2 worm cellular contexts compared by ENCODE assay signal in genomic region chrIII:6958674-6959241, ce11.
TF ChIP-seq lines count a peak whose summit lies in the region.

No protein-coding gene starts in this region.

TF ChIP-seq in whole organism, L4 larva, 104 proteins besides CTCF, POLR2A, EP300 and RAD21 (continued from another document):
- no peak for TF ChIP-seq hlh-30 (tag; optimal IDR thresholded peaks at IDR 0.05; lab: Kevin White, UChicago; ENCODE audit: insufficient read depth)
- no peak for TF ChIP-seq ztf-7 (tag; optimal IDR thresholded peaks at IDR 0.05; lab: Kevin White, UChicago)
- TF ChIP-seq arid-1 (GFP tag; conservative IDR thresholded peaks at IDR 0.05; lab: Robert Waterston, UW): peak; percentile 37; the same call in 1 of the 2 replicates
- TF ChIP-seq F49E8.2 (tag; optimal IDR thresholded peaks at IDR 0.05; lab: Kevin White, UChicago; ENCODE audit: borderline replicate concordance): peak; percentile 43
- no peak for TF ChIP-seq ztf-11 (tag; optimal IDR thresholded peaks at IDR 0.05; lab: Kevin White, UChicago)
- TF ChIP-seq egl-43 (GFP tag; IDR thresholded peaks at IDR 0.05; lab: Robert Waterston, UW): no peak
- no peak for TF ChIP-seq unc-130 (GFP tag; optimal IDR thresholded peaks at IDR 0.05; lab: Kevin White, UChicago)
- peak in 1 of 2 experiments; percentile 1 for TF ChIP-seq lsy-2 (tag; optimal IDR thresholded peaks at IDR 0.05; lab: Kevin White, UChicago)

TF ChIP-seq in whole organism, young adult, 124 proteins besides CTCF, POLR2A, EP300 and RAD21 (continued from another document):
- TF ChIP-seq snpc-1.1 (tag; optimal IDR thresholded peaks at IDR 0.05; lab: Kevin White, UChicago; ENCODE audit: insufficient read depth): no peak
- TF ChIP-seq hrde-1 (tag; optimal IDR thresholded peaks at IDR 0.05; lab: Kevin White, UChicago; ENCODE audit: borderline replicate concordance): peak; percentile 54
- TF ChIP-seq F23B12.7 (tag; optimal IDR thresholded peaks at IDR 0.05; lab: Kevin White, UChicago; ENCODE audit: insufficient read depth): no peak
- no peak for TF ChIP-seq mel-28 (tag; optimal IDR thresholded peaks at IDR 0.05; lab: Kevin White, UChicago; ENCODE audit: borderline replicate concordance)
- peak; percentile 62; the same call in 1 of the 2 replicates for TF ChIP-seq Y79H2A.3 (GFP tag; conservative IDR thresholded peaks at IDR 0.05; lab: Robert Waterston, UW)
- TF ChIP-seq ztf-6 (GFP tag; IDR thresholded peaks at IDR 0.05; lab: Robert Waterston, UW): no peak
- TF ChIP-seq athp-1 (tag; optimal IDR thresholded peaks at IDR 0.05; lab: Kevin White, UChicago): peak; percentile 71
- peak; percentile 5 for TF ChIP-seq repo-1 (tag; optimal IDR thresholded peaks at IDR 0.05; lab: Kevin White, UChicago)
- no peak for TF ChIP-seq nhr-179 (tag; optimal IDR thresholded peaks at IDR 0.05; lab: Kevin White, UChicago)
- no peak for TF ChIP-seq lag-1 (GFP tag; IDR thresholded peaks at IDR 0.05; lab: Robert Waterston, UW)
- TF ChIP-seq cebp-1 (GFP tag; IDR thresholded peaks at IDR 0.05; lab: Robert Waterston, UW): no peak
- TF ChIP-seq cebp-1 (tag; optimal IDR thresholded peaks at IDR 0.05; lab: Kevin White, UChicago): no peak
- no peak for TF ChIP-seq D2030.7 (GFP tag; IDR thresholded peaks at IDR 0.05; lab: Robert Waterston, UW)
- TF ChIP-seq mcd-1 (GFP tag; IDR thresholded peaks at IDR 0.05; lab: Robert Waterston, UW): no peak
- TF ChIP-seq hmg-1.2 (GFP tag; IDR thresholded peaks at IDR 0.05; lab: Robert Waterston, UW): no peak; the same call in none of the 2 replicates
- peak; percentile 18 for TF ChIP-seq dpl-1 (GFP tag; optimal IDR thresholded peaks at IDR 0.05; lab: Kevin White, UChicago)
- no peak for TF ChIP-seq let-526 (GFP tag; IDR thresholded peaks at IDR 0.05; lab: Robert Waterston, UW)
- no peak for TF ChIP-seq C06A6.2 (GFP tag; conservative IDR thresholded peaks at IDR 0.05; lab: Robert Waterston, UW)
- TF ChIP-seq lin-26 (GFP tag; IDR thresholded peaks at IDR 0.05; lab: Robert Waterston, UW): no peak
- TF ChIP-seq ccch-3 (GFP tag; optimal IDR thresholded peaks at IDR 0.05; lab: Kevin White, UChicago): no peak
- no peak for TF ChIP-seq chd-7 (tag; optimal IDR thresholded peaks at IDR 0.05; lab: Kevin White, UChicago)
- no peak for TF ChIP-seq nfya-1 (tag; optimal IDR thresholded peaks at IDR 0.05; lab: Kevin White, UChicago; ENCODE audit: borderline replicate concordance, insufficient read depth)
- peak; percentile 11 for TF ChIP-seq xnd-1 (tag; optimal IDR thresholded peaks at IDR 0.05; lab: Kevin White, UChicago)
- TF ChIP-seq ztf-22 (GFP tag; optimal IDR thresholded peaks at IDR 0.05; lab: Kevin White, UChicago): no peak
- TF ChIP-seq efl-1 (GFP tag; optimal IDR thresholded peaks at IDR 0.05; lab: Kevin White, UChicago): peak; percentile 64
- peak; percentile 76 for TF ChIP-seq madf-6 (GFP tag; IDR thresholded peaks at IDR 0.05; lab: Robert Waterston, UW)
- 0 out of 2 replicates have a peak, but pooled peaks have one; percentile 46 for TF ChIP-seq Y56A3A.18 (GFP tag; IDR thresholded peaks at IDR 0.05; lab: Robert Waterston, UW)
- no peak for TF ChIP-seq tbp1 (GFP tag; optimal IDR thresholded peaks at IDR 0.05; lab: Kevin White, UChicago)
- TF ChIP-seq tlf-1 (GFP tag; optimal IDR thresholded peaks at IDR 0.05; lab: Kevin White, UChicago): no peak
- no peak for TF ChIP-seq aptf-2 (GFP tag; conservative IDR thresholded peaks at IDR 0.05; lab: Robert Waterston, UW)
- no peak for TF ChIP-seq ZK185.1 (tag; optimal IDR thresholded peaks at IDR 0.05; lab: Kevin White, UChicago; ENCODE audit: poor library complexity, severe bottlenecking)
- no peak for TF ChIP-seq ceh-79 (tag; optimal IDR thresholded peaks at IDR 0.05; lab: Kevin White, UChicago)
- TF ChIP-seq nhr-90 (tag; optimal IDR thresholded peaks at IDR 0.05; lab: Kevin White, UChicago): no peak
- TF ChIP-seq F55B11.4 (tag; optimal IDR thresholded peaks at IDR 0.05; lab: Kevin White, UChicago; ENCODE audit: borderline replicate concordance, insufficient read depth): no peak
- TF ChIP-seq Y95B8A.8 (GFP tag; IDR thresholded peaks at IDR 0.05; lab: Robert Waterston, UW): peak; percentile 12; the same call in 1 of the 2 replicates
- TF ChIP-seq nhr-80 (tag; optimal IDR thresholded peaks at IDR 0.05; lab: Kevin White, UChicago): no peak
- no peak for TF ChIP-seq lin-40 (tag; optimal IDR thresholded peaks at IDR 0.05; lab: Kevin White, UChicago)
- TF ChIP-seq nfya-2 (GFP tag; IDR thresholded peaks at IDR 0.05; lab: Robert Waterston, UW): no peak
- TF ChIP-seq zim-3 (tag; optimal IDR thresholded peaks at IDR 0.05; lab: Kevin White, UChicago): no peak
- no peak for TF ChIP-seq nhr-120 (GFP tag; IDR thresholded peaks at IDR 0.05; lab: Robert Waterston, UW)
- TF ChIP-seq T26A5.8 (tag; optimal IDR thresholded peaks at IDR 0.05; lab: Kevin White, UChicago): no peak
- TF ChIP-seq ama-1 (optimal IDR thresholded peaks at IDR 0.05; lab: Kevin White, UChicago): no peak
- TF ChIP-seq ama-1 (GFP tag; optimal IDR thresholded peaks at IDR 0.05; lab: Kevin White, UChicago): peak in 1 of 2 experiments; percentile 75
- no peak for TF ChIP-seq hlh-12 (tag; optimal IDR thresholded peaks at IDR 0.05; lab: Kevin White, UChicago)
- no peak for TF ChIP-seq mes-4 (tag; optimal IDR thresholded peaks at IDR 0.05; lab: Kevin White, UChicago)
- TF ChIP-seq F33H1.4 (GFP tag; IDR thresholded peaks at IDR 0.05; lab: Robert Waterston, UW): peak; percentile 61
- TF ChIP-seq ztf-25 (GFP tag; IDR thresholded peaks at IDR 0.05; lab: Robert Waterston, UW): no peak
- 0 out of 2 replicates have a peak, but pooled peaks have one; percentile 13 for TF ChIP-seq F39B2.1 (GFP tag; IDR thresholded peaks at IDR 0.05; lab: Robert Waterston, UW)
- TF ChIP-seq F52B5.7 (tag; optimal IDR thresholded peaks at IDR 0.05; lab: Kevin White, UChicago): no peak
- no peak for TF ChIP-seq B0019.2 (GFP tag; conservative IDR thresholded peaks at IDR 0.05; lab: Robert Waterston, UW)
- TF ChIP-seq lin-35 (GFP tag; optimal IDR thresholded peaks at IDR 0.05; lab: Kevin White, UChicago): peak in 1 of 3 experiments; percentile 38
- no peak for TF ChIP-seq C17E4.6 (GFP tag; IDR thresholded peaks at IDR 0.05; lab: Robert Waterston, UW)
- TF ChIP-seq tbx-9 (tag; optimal IDR thresholded peaks at IDR 0.05; lab: Kevin White, UChicago; ENCODE audit: borderline replicate concordance): no peak
- TF ChIP-seq T07F8.4 (tag; optimal IDR thresholded peaks at IDR 0.05; lab: Kevin White, UChicago): no peak
- TF ChIP-seq egrh-3 (GFP tag; IDR thresholded peaks at IDR 0.05; lab: Robert Waterston, UW): no peak
- TF ChIP-seq rpc-1 (optimal IDR thresholded peaks at IDR 0.05; lab: Kevin White, UChicago): no peak
- TF ChIP-seq rpc-1 (tag; optimal IDR thresholded peaks at IDR 0.05; lab: Kevin White, UChicago): no peak
- no peak for TF ChIP-seq attf-6 (GFP tag; IDR thresholded peaks at IDR 0.05; lab: Robert Waterston, UW)
- no peak for TF ChIP-seq F37B4.10 (GFP tag; IDR thresholded peaks at IDR 0.05; lab: Robert Waterston, UW)
- no peak for TF ChIP-seq snpc-4 (GFP tag; optimal IDR thresholded peaks at IDR 0.05; lab: Kevin White, UChicago)
- TF ChIP-seq snpc-4 (tag; optimal IDR thresholded peaks at IDR 0.05; lab: Kevin White, UChicago): no peak
- TF ChIP-seq lir-1 (GFP tag; conservative IDR thresholded peaks at IDR 0.05; lab: Robert Waterston, UW): no peak
- TF ChIP-seq rcor-1 (GFP tag; IDR thresholded peaks at IDR 0.05; lab: Robert Waterston, UW): no peak
- TF ChIP-seq Y53G8AR.9 (GFP tag; conservative IDR thresholded peaks at IDR 0.05; lab: Robert Waterston, UW): 0 out of 2 replicates have a peak, but pooled peaks have one; percentile 22
- no peak for TF ChIP-seq pha-4 (tag; optimal IDR thresholded peaks at IDR 0.05; lab: Kevin White, UChicago)
- TF ChIP-seq lsl-1 (GFP tag; optimal IDR thresholded peaks at IDR 0.05; lab: Kevin White, UChicago): peak; percentile 72
- TF ChIP-seq snpc-3.4 (tag; optimal IDR thresholded peaks at IDR 0.05; lab: Kevin White, UChicago): peak; percentile 52
- no peak for TF ChIP-seq F10E7.11 (tag; optimal IDR thresholded peaks at IDR 0.05; lab: Kevin White, UChicago)
- no peak for TF ChIP-seq unc-130 (GFP tag; optimal IDR thresholded peaks at IDR 0.05; lab: Kevin White, UChicago)
- TF ChIP-seq him-1 (tag; optimal IDR thresholded peaks at IDR 0.05; lab: Kevin White, UChicago): peak; percentile 99
- no peak for TF ChIP-seq egl-18 (GFP tag; IDR thresholded peaks at IDR 0.05; lab: Robert Waterston, UW)
- no peak for TF ChIP-seq let-607 (tag; optimal IDR thresholded peaks at IDR 0.05; lab: Kevin White, UChicago)
- no peak for TF ChIP-seq ztf-18 (tag; optimal IDR thresholded peaks at IDR 0.05; lab: Kevin White, UChicago)
- TF ChIP-seq madf-8 (GFP tag; conservative IDR thresholded peaks at IDR 0.05; lab: Robert Waterston, UW): peak; percentile 45; the same call in 1 of the 2 replicates
- no peak for TF ChIP-seq ets-4 (GFP tag; optimal IDR thresholded peaks at IDR 0.05; lab: Kevin White, UChicago)
TF ChIP-seq in whole organism, young adult: peak in this region for 30.
